Worm (Caenorhabditis elegans) whole organism, mixed stage, embryonic: Measurements from ENCODE around the gene ZK1248.5.

ENCODE experiments used
- elt-1 ChIP-seq: sonication (generic microtip); optimal IDR thresholded peaks from 2 replicates; lab custom pipeline; 2017; ENCODE audit warnings: missing genetic modification characterization, mild to moderate bottlenecking, missing compliant biosample characterization, antibody characterized with exemption, moderate library complexity, borderline replicate concordance; ENCODE audit not compliant: insufficient read depth
- lin-32 ChIP-seq: fragments of 200-800 bp; sonication (Bioruptor generic); optimal IDR thresholded peaks from 2 replicates; lab custom pipeline; 2018; ENCODE audit warnings: mild to moderate bottlenecking, missing genetic modification characterization, missing compliant biosample characterization
- lsy-2 ChIP-seq: fragments of 150-350 bp; optimal IDR thresholded peaks from 2 replicates; lab custom pipeline; 2014; ENCODE audit warnings: missing biosample characterization, missing genetic modification characterization
- mls-2 ChIP-seq: sonication (generic microtip); optimal IDR thresholded peaks from 2 replicates; lab custom pipeline; 2016; ENCODE audit warnings: mild to moderate bottlenecking, missing genetic modification characterization, moderate library complexity, missing compliant biosample characterization
- nhr-12 ChIP-seq: fragments of 150-350 bp; optimal IDR thresholded peaks from 2 replicates; lab custom pipeline; 2014; ENCODE audit warnings: missing biosample characterization, missing genetic modification characterization
- nhr-237 ChIP-seq: fragments of 150-350 bp; optimal IDR thresholded peaks from 2 replicates; lab custom pipeline; 2014; ENCODE audit warnings: missing biosample characterization, missing genetic modification characterization
- nhr-28 ChIP-seq: fragments of 150-350 bp; optimal IDR thresholded peaks from 2 replicates; lab custom pipeline; 2014; ENCODE audit warnings: missing biosample characterization, missing genetic modification characterization
- pha-4 ChIP-seq: fragments of 150-350 bp; optimal IDR thresholded peaks from 2 replicates; lab custom pipeline; 2018; ENCODE audit warnings: missing biosample characterization, missing genetic modification reagents, missing genetic modification characterization
- sem-2 ChIP-seq: fragments of 200-800 bp; sonication (Bioruptor generic); optimal IDR thresholded peaks from 2 replicates; lab custom pipeline; 2018; ENCODE audit warnings: mild to moderate bottlenecking, missing genetic modification characterization, missing compliant biosample characterization
- unc-39 ChIP-seq: fragments of 150-350 bp; optimal IDR thresholded peaks from 2 replicates; lab custom pipeline; 2014; ENCODE audit warnings: missing biosample characterization, missing genetic modification characterization
- unc-62 ChIP-seq: fragments of 150-350 bp; optimal IDR thresholded peaks from 2 replicates; lab custom pipeline; 2014; ENCODE audit warnings: missing biosample characterization, missing genetic modification reagents, missing genetic modification characterization
- ztf-11 ChIP-seq: fragments of 150-350 bp; optimal IDR thresholded peaks from 2 replicates; lab custom pipeline; 2014; ENCODE audit warnings: missing biosample characterization, missing genetic modification characterization

DNA sequence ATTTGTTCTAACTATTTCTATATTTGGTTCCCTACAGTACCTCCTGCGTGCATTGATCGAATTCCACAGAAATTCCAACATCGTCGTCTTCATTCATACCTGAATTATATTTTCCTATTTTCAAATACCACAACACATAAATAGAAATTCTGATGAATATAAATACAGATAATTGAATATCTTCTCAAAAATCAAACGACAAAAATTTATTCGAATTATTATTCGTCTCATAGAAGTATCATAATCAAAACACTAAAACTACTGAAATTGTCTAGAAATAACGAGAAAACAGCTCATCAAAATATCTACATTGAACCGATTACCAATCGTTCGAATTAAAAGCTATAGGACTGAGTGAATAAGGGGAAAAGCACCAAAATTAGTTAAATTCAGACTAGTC, 22.8 kb downstream of the ZK1248.5 start, which contains the start of gene gtap-1:
- no peak for TF ChIP-seq ztf-11
- no peak for TF ChIP-seq elt-1 (tag; lab: Kevin White, UChicago)
- no peak for TF ChIP-seq unc-62 (GFP tag; lab: Kevin White, UChicago)
- TF ChIP-seq pha-4 (tag; lab: Kevin White, UChicago) = no peak
- TF ChIP-seq unc-39 (tag; lab: Kevin White, UChicago) = no peak
- TF ChIP-seq nhr-28 (tag; lab: Kevin White, UChicago) = no peak
- no peak for TF ChIP-seq lin-32
- no peak for TF ChIP-seq lsy-2 (tag; lab: Kevin White, UChicago)
- no peak for TF ChIP-seq sem-2
- TF ChIP-seq mls-2 (tag; lab: Kevin White, UChicago) = no peak
- TF ChIP-seq nhr-237 (tag; lab: Kevin White, UChicago) = no peak
- no peak for TF ChIP-seq nhr-12
